Fruit fly (Drosophila melanogaster) S2 (cell line): ENCODE data around the gene ATPsynCF6.

ENCODE experiments used
- CG8478 ChIP-seq: fragments of >200 bp; optimal IDR thresholded peaks from 2 replicates; lab custom pipeline; 2018
- CTCF ChIP-seq, 2 experiments: fragments of >200 bp; optimal IDR thresholded peaks; 2 replicates each; lab custom pipeline; 2018

Gene ATPsynCF6

DNA sequence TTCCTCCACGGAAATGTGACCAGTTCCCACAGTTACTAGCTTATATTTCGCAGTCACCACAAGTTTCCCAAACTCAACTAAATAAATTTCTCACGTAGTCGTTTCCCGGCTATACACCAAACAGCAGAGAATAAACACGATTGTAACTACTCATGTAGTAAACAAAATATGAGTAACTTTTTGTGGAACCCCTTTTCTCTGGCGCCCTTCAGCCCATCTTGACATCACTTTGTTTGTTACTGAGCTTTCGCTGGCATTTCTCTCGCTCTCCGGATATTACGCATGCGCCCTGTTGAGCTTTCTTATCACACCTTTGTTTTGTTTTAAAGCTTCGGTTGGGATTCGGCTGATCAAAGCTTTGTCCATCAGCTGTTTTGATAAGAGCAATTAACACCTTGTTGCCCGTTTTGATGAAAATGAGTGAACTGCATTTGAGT, 30.2 kb upstream of the ATPsynCF6 start:
- no peak for TF ChIP-seq CTCF (optimal IDR thresholded peaks at IDR 0.05; lab: Kevin White, UChicago)
- no peak for TF ChIP-seq CG8478 (lab: Kevin White, UChicago)

DNA sequence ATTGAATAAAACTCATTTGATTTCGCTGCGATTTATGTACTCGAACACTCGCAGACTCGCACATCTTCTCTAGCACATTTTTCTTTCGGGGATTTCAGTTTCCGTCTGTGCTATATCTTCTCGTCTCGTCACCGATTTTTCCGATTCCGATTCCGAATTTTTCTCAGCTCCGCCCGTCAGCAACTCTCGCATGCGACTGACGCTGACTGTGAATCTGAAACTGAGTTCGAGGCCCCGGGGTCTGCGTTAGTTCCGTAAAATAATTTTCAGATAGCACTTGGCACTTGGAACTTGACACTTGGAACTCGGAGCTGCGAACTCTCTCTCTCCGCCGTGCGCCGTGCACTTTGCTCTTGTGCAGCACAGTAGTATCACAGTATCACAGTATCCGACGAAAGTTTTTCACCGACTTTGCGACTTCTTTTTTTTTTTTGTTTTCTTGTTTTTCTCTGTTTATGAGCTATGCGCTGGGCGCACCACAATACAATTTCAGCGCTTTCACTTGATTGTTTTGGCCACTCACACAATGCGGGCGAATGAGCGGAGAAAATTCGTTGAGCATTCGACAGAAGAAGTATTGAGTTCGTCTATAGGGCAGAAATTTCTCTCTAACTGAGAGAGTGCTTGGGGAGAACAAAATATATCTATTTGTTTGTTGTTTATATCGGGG, 28.9 kb upstream of the ATPsynCF6 start, which contains the start of gene CG4393:
Gene CG4393, minus strand, starts transcription at position 187 of the 670 bp plus-strand sequence.
- no peak for TF ChIP-seq CG8478 (lab: Kevin White, UChicago)
- no peak for TF ChIP-seq CTCF (optimal IDR thresholded peaks at IDR 0.05; lab: Kevin White, UChicago)

DNA sequence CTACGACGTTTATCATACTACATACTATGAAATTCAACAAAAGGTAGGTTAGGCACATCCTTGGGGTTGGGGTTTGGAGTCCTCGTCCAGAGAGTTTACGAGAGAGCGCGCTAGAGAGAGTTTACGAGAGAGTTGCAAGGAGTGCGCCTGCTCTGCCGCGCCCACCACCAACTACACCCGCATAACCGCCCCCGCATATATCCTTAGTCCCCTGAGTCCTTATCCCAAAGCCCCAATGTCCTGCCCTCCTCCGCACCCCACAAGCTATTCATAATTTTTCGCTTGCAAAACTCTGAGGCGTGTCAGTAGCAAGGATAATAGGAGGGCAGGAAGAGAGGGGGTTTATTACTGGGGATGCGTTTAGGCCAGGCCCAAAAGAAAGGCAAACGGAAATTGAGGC, 27.9 kb upstream of the ATPsynCF6 start:
- TF ChIP-seq CTCF (optimal IDR thresholded peaks at IDR 0.05; lab: Kevin White, UChicago): no peak

DNA sequence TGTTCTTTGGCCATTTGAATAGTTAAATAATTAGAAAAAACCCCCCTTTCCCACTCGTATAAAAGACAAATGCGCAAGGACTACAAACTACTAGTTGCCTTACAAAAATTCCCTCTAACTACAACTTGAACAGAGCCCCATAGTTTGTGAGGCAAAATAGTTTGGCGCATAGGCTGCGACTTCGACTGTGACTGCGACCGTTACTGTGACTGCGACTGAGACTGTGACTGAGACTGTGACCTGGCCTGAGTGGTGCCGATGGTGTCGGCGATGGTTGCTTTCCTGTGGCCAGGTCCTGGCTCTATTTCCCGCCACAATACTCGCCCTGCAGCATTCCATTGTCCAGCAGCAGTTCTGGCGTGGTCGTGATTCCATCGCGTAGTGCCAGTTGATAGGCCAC, 21.4 kb upstream of the ATPsynCF6 start:
- no peak for TF ChIP-seq CG8478 (lab: Kevin White, UChicago)
- TF ChIP-seq CTCF (optimal IDR thresholded peaks at IDR 0.05; lab: Kevin White, UChicago): no peak

DNA sequence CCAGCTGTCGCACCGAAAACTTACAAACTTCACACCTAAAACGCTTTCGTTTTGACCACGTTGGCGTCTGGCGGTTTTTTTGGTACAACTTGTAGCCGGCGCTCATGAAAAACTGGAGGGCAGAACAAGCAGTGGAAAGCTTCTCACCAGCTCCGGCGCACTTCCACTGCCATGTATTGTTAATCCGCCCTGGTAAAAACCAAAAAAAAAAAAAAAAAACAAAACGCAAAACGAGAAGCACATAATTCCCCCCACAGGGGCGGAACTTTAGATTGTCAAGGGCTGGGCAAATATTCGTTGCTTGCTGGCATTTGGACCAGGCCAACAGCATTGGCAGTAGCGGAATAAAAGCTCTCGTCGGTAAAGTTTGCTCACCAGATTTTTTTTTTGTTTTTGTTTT, 18.4 kb upstream of the ATPsynCF6 start:
- TF ChIP-seq CG8478 (lab: Kevin White, UChicago) (no peak), CTCF (optimal IDR thresholded peaks at IDR 0.05; lab: Kevin White, UChicago) (no peak)

DNA sequence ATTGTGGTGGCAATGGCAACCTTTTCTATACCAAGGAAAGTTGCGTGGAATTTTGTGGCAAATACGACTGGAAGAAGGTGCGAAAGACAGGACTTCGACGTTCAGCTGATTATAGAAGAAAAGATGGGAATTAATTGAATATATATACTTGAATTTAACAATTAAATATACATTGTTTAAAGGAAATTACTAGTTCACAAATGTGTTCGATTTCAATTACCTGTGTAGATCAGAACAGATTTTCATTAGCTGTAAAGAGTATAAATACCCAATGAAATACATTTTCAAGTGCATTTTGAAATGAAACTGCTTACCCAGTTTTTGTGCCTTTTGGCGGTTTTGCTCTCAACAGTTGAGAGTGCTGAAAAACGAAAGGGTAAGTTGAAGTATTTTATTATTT, 17.5 kb upstream of the ATPsynCF6 start, which contains the start of gene CG42828:
Gene CG42828, plus strand, starts transcription at position 301 of the 400 bp plus-strand sequence.
- TF ChIP-seq CTCF (optimal IDR thresholded peaks at IDR 0.05; lab: Kevin White, UChicago) (no peak), CG8478 (lab: Kevin White, UChicago) (no peak)

DNA sequence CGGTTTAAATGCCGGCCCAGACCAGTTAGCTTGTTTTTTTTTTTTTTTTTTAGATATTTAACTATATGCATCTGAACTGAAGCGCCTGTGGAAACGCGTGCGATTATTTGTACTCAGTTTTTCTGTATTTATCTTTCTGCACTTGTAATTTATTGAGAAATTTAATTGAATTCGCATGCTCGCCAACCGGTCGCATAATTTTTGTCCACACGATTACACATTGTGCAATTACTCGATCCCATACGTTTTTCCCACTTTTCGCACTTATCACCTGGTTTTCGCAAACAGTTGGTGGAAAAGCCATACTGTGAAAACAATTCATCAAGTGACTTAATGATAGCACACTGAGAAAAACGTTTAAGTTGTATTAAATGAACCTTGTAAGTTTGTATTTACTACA, 16.8 kb upstream of the ATPsynCF6 start, which contains the start of gene CG42827:
Gene CG42827, plus strand, starts transcription at position 301 of the 400 bp plus-strand sequence.
- TF ChIP-seq CG8478 (lab: Kevin White, UChicago): no peak
- TF ChIP-seq CTCF (optimal IDR thresholded peaks at IDR 0.05; lab: Kevin White, UChicago): no peak

DNA sequence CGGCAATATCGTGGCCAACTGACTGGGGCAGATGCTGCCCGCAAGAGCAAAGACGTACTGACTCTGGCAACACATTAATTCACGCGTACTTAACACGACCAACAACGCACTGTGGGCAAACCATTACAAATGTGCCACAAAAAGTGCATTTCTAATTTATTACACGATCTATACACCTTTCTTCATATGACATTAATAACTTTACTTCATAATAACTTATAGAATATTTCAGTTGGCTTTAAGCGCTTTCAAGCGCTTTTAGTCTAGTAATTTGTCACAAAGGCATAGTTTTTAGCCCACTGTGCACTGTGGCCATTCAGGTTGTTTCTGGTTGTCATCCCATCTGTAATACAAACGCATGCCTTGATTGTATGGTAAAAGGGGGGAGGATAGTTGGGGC, 12.4 kb upstream of the ATPsynCF6 start:
- TF ChIP-seq CTCF (optimal IDR thresholded peaks at IDR 0.05; lab: Kevin White, UChicago): no peak
- no peak for TF ChIP-seq CG8478 (lab: Kevin White, UChicago)

DNA sequence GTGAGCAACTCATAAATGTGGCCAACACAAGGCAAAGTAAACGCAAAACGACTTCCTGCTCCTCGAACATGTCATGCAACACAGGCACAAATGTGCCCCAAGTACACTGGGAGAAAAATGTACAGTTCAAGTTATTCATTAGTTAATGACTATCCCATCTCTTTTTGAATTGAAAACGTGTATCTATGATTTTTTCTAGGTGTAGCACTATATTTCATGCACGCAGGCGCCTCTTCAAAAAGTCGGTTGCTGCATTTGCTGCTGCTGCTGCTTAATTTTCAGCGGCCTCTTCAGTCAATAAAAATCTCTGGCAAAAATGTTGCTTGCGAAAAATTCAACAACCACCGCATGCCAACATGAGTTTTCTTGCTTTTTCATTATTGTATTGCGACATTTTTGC, 11.7 kb upstream of the ATPsynCF6 start:
- no peak for TF ChIP-seq CG8478 (lab: Kevin White, UChicago)
- no peak for TF ChIP-seq CTCF (optimal IDR thresholded peaks at IDR 0.05; lab: Kevin White, UChicago)

DNA sequence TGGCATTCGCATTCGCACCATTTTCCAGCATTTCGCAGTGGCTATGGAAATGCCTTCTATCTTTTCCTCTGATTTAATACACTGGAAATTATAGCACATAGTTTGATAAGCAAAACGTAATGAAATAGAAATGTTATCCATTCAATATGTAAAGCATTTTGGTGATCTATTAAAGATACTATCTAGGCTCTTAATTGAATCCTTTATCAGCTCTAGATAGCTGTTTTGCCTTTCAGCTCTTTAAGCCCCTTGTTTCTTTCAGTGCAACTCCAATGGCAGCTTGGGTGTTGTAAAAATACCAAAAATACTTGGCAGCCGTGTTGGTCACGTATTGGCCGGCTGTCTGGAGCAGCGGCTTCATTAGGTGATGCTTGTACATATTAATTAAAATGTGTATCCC, 9.2 kb upstream of the ATPsynCF6 start:
- no peak for TF ChIP-seq CG8478 (lab: Kevin White, UChicago)
- TF ChIP-seq CTCF (optimal IDR thresholded peaks at IDR 0.05; lab: Kevin White, UChicago): no peak

DNA sequence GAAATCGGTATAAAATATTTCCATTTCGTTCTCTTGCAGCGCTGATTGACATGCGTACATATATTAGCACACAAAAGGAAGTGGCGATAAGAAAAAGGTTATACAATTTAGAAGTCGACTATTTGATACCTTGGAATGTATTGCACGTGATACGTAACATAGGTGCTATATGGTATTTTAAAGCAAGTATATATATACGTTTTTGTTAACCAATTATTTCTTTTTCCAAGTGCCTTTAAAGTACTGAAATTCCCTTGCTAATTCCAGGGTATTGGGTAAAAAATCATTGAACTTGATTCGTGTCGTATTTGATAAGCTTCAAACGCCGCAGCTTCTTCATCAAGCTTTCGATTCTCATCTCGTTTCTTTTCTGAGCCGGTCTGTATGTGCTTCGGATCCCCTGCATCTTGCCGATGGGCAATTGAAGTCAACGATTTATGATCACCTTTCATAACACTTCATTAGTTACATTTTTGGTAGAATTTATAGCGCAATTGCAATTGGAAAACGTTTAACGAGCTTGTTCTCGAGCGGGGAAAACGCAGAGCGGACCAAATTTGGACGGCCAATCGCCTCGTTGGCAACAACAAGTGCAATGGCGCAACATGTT, 7.8 kb upstream of the ATPsynCF6 start, which contains the start of gene CG4408:
Gene CG4408, minus strand, starts transcription at position 60 of the 610 bp plus-strand sequence.
- TF ChIP-seq CG8478 (lab: Kevin White, UChicago): no peak
- no peak for TF ChIP-seq CTCF (optimal IDR thresholded peaks at IDR 0.05; lab: Kevin White, UChicago)

DNA sequence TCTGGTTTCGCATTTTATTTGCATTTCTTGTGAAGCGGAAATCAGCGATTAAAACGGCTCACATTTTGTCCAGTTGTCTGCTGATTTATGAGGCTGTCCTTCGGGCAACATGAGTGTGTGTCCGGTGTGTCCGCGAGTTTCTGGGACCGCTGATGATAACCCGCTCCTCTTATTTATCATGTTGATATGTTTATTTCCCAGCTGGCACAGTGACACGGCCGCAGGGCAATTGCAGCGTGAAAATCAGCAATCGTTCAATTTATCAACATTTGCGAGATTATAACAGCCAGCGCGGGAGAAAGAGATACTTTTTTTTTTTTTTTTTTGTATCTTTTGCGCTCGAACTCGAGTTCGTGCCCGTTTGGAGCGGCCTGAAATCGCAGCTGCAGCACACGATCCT, 4.5 kb upstream of the ATPsynCF6 start:
- no peak for TF ChIP-seq CTCF (optimal IDR thresholded peaks at IDR 0.05; lab: Kevin White, UChicago)
- TF ChIP-seq CG8478 (lab: Kevin White, UChicago): peak; percentile 37

DNA sequence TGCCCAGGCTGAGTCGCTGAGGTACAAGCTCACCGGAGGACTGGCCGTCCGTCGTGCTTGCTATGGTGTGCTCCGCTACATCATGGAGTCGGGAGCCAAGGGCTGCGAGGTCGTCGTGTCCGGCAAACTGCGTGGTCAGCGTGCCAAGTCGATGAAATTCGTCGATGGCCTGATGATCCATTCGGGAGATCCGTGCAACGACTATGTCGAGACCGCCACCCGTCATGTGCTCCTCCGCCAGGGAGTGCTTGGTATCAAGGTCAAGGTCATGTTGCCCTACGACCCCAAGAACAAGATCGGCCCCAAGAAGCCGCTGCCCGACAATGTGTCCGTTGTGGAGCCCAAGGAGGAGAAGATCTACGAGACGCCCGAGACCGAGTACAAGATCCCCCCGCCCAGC, 3.6 kb upstream of the ATPsynCF6 start:
- TF ChIP-seq CTCF (optimal IDR thresholded peaks at IDR 0.05; lab: Kevin White, UChicago) (no peak), CG8478 (lab: Kevin White, UChicago) (no peak)

DNA sequence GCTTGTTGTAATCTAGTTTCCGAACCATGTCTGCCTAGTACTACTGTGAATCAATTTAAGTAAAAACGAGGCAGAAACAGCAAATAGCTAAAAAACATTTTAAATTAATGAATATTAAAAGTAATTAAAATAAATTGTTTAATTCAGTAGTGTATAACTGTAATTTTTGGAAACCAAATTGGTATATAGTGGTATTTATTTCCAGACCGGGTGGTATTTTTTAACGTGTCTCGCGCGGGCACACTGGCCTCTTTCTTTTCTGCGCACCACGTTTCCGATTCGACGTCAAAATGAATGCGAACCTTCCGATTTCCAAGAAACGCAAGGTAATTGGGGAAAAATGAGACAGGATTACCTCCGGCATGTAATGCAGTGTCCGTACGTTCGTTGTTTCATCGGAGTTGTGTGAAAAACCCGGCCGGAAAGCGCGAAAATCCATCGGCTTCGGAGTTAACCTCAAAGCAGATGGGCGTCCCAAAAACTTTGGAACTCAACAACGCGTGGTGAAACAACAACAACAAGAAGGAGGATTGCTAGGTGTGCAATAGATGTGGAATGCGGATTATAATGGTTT, 2.8 kb upstream of the ATPsynCF6 start, which contains the start of gene RpS3:
Gene RpS3, plus strand, starts transcription at position 248 of the 574 bp plus-strand sequence.
- peak in 1 of 2 experiments; percentile 26 for TF ChIP-seq CTCF (optimal IDR thresholded peaks at IDR 0.05; lab: Kevin White, UChicago)
- TF ChIP-seq CG8478 (lab: Kevin White, UChicago): no peak

DNA sequence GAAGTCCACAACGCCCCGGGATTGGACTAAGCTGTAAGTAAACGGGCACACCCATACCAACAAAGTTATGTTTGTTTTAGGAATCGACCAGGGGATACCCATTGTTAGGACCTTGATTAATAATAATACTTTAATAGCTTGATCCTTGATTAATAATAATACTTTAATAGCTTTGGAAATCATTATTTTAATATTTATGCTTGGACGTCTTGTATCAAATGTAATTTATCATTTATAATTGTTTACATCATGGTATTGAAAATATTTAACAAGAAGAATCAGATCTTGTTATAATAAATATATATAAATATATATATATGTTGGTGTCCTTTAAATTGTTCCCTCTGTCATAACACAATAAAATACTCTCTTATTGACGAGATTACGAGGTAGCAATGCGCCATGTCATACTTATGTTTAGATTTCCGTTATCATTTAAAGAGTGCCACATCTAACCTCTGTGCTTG, 1.1 kb upstream of the ATPsynCF6 start:
- no peak for TF ChIP-seq CG8478 (lab: Kevin White, UChicago)
